Worm (Caenorhabditis elegans): ENCODE measurements around the gene F54B11.8.

Gene F54B11.8

DNA sequence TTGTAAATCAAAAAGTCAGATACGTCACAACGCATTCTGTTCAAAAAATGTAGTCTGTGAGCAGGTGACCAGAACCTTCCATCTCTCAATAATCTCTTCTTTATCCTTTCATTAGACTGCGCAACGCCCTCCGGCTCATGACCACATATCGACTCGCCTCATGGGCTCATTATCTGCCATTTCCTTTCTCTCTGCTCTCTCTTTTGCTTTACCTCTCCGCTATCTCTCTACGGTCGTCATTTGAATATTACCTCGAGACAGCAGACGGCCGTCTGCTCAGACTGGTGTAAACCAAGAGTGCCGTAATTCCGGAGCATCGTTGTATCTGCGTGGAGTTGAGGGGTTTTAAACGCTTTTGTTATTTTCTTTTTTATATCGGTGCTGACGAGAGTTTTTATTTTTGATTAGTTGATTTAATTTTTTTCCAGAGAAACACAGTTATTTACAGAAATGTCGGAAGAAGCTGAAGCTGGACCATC is 5.7 kb downstream of the F54B11.8 start, which contains the start of gene bra-1 (continued):
- TF ChIP-seq dsc-1 (tag; optimal IDR thresholded peaks at IDR 0.05) (peak; percentile 90), unc-62 (GFP tag; optimal IDR thresholded peaks at IDR 0.05) (no peak), lin-14 (GFP tag; optimal IDR thresholded peaks at IDR 0.05) (peak; percentile 84)

DNA sequence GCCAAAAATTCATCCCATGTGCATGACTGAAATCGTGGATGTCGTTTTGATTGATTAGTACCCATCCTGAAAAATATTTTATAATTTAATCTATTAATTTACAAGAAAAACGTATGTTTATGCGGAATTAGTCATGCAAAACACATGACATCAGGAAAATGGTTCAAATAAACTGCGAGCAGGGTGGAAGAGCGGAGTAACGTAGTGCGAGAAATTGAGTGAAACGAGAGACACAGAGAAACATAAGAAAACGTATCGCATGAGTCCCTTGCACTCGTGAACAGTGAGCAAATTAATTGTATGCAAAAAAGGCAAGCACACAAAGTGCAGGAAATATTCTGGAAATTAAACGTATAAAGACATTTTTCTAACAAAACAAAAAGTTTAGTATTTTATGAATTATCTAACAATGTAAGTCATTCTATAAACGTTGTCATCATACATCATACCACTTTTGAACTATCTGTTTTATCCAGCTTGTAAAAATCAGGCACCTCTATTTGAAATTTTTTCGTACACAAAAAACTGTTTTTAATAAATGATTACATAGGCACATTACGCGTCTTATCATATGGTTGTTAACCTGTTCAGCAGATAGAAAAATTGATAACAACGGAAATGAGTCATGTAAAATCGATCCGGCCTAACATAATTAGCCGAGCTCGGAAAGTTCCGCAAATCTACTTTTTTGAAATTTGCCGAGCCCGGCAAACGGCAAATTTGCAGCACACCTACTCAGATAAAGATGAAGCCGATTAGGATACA is 7.5 kb downstream of the F54B11.8 start, which contains the start of gene F54B11.5:
TSS of gene F54B11.5 (minus strand) at position 66 of the 765 bp plus-strand sequence.
- TF ChIP-seq mdl-1 (tag; optimal IDR thresholded peaks at IDR 0.05) (peak in 1 of 2 experiments; percentile 76), lin-39 (tag; optimal IDR thresholded peaks at IDR 0.05) (no peak), dsc-1 (tag; optimal IDR thresholded peaks at IDR 0.05) (peak; percentile 63), irx-1 (tag; optimal IDR thresholded peaks at IDR 0.05) (no peak), grh-1 (GFP tag; IDR thresholded peaks at IDR 0.05) (no peak), dpl-1 (GFP tag; optimal IDR thresholded peaks at IDR 0.05) (peak in 2 of 3 experiments; percentile 34 to 49), lin-15B (tag; optimal IDR thresholded peaks at IDR 0.05) (peak; percentile 3), lin-14 (GFP tag; optimal IDR thresholded peaks at IDR 0.05) (peak; percentile 74), xbp-1 (tag; optimal IDR thresholded peaks at IDR 0.05) (peak; percentile 44), unc-86 (tag; optimal IDR thresholded peaks at IDR 0.05) (peak; percentile 11), efl-3 (GFP tag; optimal IDR thresholded peaks at IDR 0.05) (no peak), jun-1 (tag; optimal IDR thresholded peaks at IDR 0.05) (peak; percentile 1), nhr-71 (tag; optimal IDR thresholded peaks at IDR 0.05) (peak; percentile 76), unc-130 (tag; optimal IDR thresholded peaks at IDR 0.05) (peak; percentile 15), efl-1 (optimal IDR thresholded peaks at IDR 0.05) (peak; percentile 36 to 50), efl-1 (GFP tag; optimal IDR thresholded peaks at IDR 0.05 in 1 of 2) (peak in 1 of 2 experiments; percentile 34), skn-1 (tag; optimal IDR thresholded peaks at IDR 0.05) (peak; percentile 38), nhr-20 (tag; optimal IDR thresholded peaks at IDR 0.05) (peak; percentile 47), fkh-8 (tag; optimal IDR thresholded peaks at IDR 0.05) (peak; percentile 75), tbx-2 (tag; optimal IDR thresholded peaks at IDR 0.05) (peak; percentile 46), mep-1 (tag; optimal IDR thresholded peaks at IDR 0.05) (peak; percentile 84), ceh-8 (GFP tag; optimal IDR thresholded peaks at IDR 0.05) (peak; percentile 58), aha-1 (tag; optimal IDR thresholded peaks at IDR 0.05) (no peak), C16A3.4 (tag; optimal IDR thresholded peaks at IDR 0.05) (peak; percentile 50), ceh-82 (tag; optimal IDR thresholded peaks at IDR 0.05) (peak in 2 of 3 experiments; percentile 17 to 52), snu-23 (GFP tag; optimal IDR thresholded peaks at IDR 0.05) (peak; percentile 70), rnt-1 (tag; optimal IDR thresholded peaks at IDR 0.05) (peak; percentile 43), nhr-19 (GFP tag; conservative IDR thresholded peaks at IDR 0.05) (0 out of 2 replicates have a peak, but pooled peaks have one; percentile 24), lsy-2 (tag; optimal IDR thresholded peaks at IDR 0.05) (peak; percentile 35 to 66), elt-2 (tag; optimal IDR thresholded peaks at IDR 0.05) (peak; percentile 30), hlh-4 (tag; optimal IDR thresholded peaks at IDR 0.05) (no peak), sox-4 (tag; optimal IDR thresholded peaks at IDR 0.05) (peak; percentile 2), isw-1 (GFP tag; IDR thresholded peaks at IDR 0.05) (peak; percentile 15; the same call in 1 of the 2 replicates), egl-13 (tag; optimal IDR thresholded peaks at IDR 0.05) (peak; percentile 34), elt-3 (tag; optimal IDR thresholded peaks at IDR 0.05) (peak in 1 of 6 experiments; percentile 10), sup-37 (GFP tag; optimal IDR thresholded peaks at IDR 0.05) (no peak), swsn-7 (tag; optimal IDR thresholded peaks at IDR 0.05) (peak; percentile 54), nhr-47 (tag; optimal IDR thresholded peaks at IDR 0.05) (peak; percentile 61), lir-3 (tag; optimal IDR thresholded peaks at IDR 0.05; ENCODE audit: poor library complexity) (no peak), fos-1 (tag; optimal IDR thresholded peaks at IDR 0.05) (peak; percentile 18), nhr-11 (tag; optimal IDR thresholded peaks at IDR 0.05) (no peak), ceh-88 (GFP tag; IDR thresholded peaks at IDR 0.05) (no peak), snpc-4 (tag; optimal IDR thresholded peaks at IDR 0.05) (peak; percentile 5), blmp-1 (tag; optimal IDR thresholded peaks at IDR 0.05) (peak; percentile 42), lin-35 (GFP tag; optimal IDR thresholded peaks at IDR 0.05) (peak; percentile 53 to 73)
